Worm (Caenorhabditis elegans) whole organism, early embryonic: Measurements from ENCODE around the gene zipt-3.

Experiments
- ama-1 ChIP-seq: fragments of 150-350 bp; optimal IDR thresholded peaks from 2 replicates; lab custom pipeline; 2014
- ceh-36 ChIP-seq: sonication (generic microtip); optimal IDR thresholded peaks from 2 replicates; lab custom pipeline; 2016; ENCODE audit warnings: missing genetic modification characterization, inconsistent platforms, missing compliant biosample characterization
- ets-7 ChIP-seq: sonication (generic microtip); optimal IDR thresholded peaks from 2 replicates; lab custom pipeline; 2016; ENCODE audit warnings: missing genotype, missing genetic modification characterization, missing compliant biosample characterization
- tra-4 ChIP-seq: sonication (generic microtip); optimal IDR thresholded peaks from 2 replicates; lab custom pipeline; 2017; ENCODE audit warnings: missing genetic modification characterization, missing compliant biosample characterization

DNA sequence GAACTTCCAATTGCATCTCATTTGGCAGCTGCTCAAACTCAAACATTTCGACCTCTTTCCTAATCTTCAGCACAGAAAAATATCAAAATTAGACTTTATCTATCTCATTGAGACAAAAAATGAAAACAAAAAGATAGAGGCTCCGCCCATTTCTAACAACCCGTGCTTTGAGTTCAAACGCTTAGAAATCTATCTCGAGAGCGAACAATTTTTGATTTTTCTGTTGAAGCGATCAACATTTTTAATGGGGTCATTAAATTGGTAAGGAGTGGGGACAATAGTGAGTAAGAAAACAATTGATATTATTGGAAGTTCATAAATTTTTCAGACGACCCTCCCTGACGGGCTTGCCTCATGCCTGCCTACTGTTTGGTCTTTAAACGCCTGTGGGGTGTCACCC lies 19.1 kb upstream of the zipt-3 start, which contains the start of the genes C25H3.10 and C25H3.1:
- TF ChIP-seq ceh-36 (tag; lab: Kevin White, UChicago) (no peak), ama-1 (lab: Kevin White, UChicago) (no peak), tra-4 (no peak), ets-7 (tag; lab: Kevin White, UChicago) (no peak)
